Worm (Caenorhabditis elegans) whole organism, L3 larva: ENCODE results near the gene arrd-12.

ENCODE experiments used
- ama-1 ChIP-seq: fragments of 150-350 bp; optimal IDR thresholded peaks from 2 replicates; lab custom pipeline; 2018
- ceh-28 ChIP-seq: fragments of 150-350 bp; optimal IDR thresholded peaks from 2 replicates; lab custom pipeline; 2014; ENCODE audit warnings: missing biosample characterization, missing genetic modification reagents, missing genetic modification characterization
- elt-3 ChIP-seq, 3 experiments: fragments of 150-350 bp in 1 of 3; sonication (generic microtip) in 2 of 3; optimal IDR thresholded peaks; 2 replicates in 2 of 3; 4 replicates in 1 of 3; lab custom pipeline; 2014 to 2017; ENCODE audit warnings: missing biosample characterization in 3 of 3, missing genetic modification characterization in 3 of 3
- nhr-11 ChIP-seq: fragments of 150-350 bp; optimal IDR thresholded peaks from 2 replicates; lab custom pipeline; 2014; ENCODE audit warnings: missing biosample characterization, missing genetic modification characterization
- nhr-23 ChIP-seq: fragments of 150-350 bp; optimal IDR thresholded peaks from 2 replicates; lab custom pipeline; 2014; ENCODE audit warnings: missing biosample characterization, missing genetic modification reagents, missing genetic modification characterization
- pha-4 ChIP-seq: fragments of 150-350 bp; optimal IDR thresholded peaks from 2 replicates; lab custom pipeline; 2014; ENCODE audit warnings: missing biosample characterization, missing genetic modification reagents, missing genetic modification characterization

DNA sequence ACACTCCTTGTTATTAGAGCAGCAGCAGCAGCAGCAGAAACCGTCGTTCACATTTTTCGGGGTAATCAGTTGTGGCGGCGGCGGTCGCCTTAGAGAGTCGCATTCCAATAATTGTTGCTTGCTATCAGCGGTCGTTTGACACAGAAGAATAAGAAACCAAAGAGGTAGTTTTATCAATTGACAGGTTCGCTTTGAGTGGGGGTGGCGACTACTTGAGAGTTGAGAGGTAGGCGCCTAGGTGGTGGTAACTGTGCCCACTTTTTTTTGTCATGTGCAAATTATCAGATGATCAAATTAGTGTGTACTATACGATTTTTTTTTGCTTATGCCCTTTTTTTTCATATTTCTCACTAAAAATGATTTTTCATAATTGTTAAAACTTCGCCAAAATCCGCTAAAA is 47.9 kb downstream of the arrd-12 start:
- no peak for TF ChIP-seq ama-1 (lab: Kevin White, UChicago)
- TF ChIP-seq elt-3 (tag; optimal IDR thresholded peaks at IDR 0.05; lab: Kevin White, UChicago) = no peak
- no peak for TF ChIP-seq nhr-11 (tag; lab: Kevin White, UChicago)
- no peak for TF ChIP-seq ceh-28
- TF ChIP-seq pha-4 (tag; lab: Kevin White, UChicago) = peak; percentile 31
- TF ChIP-seq nhr-23 (tag; lab: Kevin White, UChicago) = no peak
